Worm (Caenorhabditis elegans) whole organism, L1 larva: ENCODE results near the gene R01H2.1.

Source experiments
- C04F5.9 ChIP-seq: sonication (generic microtip); optimal IDR thresholded peaks from 2 replicates; lab custom pipeline; 2016; ENCODE audit warnings: missing genetic modification characterization, missing compliant biosample characterization
- C16A3.4 ChIP-seq: fragments of 150-350 bp; optimal IDR thresholded peaks from 2 replicates; lab custom pipeline; 2014; ENCODE audit warnings: missing biosample characterization, missing genetic modification characterization
- C34B4.2 ChIP-seq: sonication (generic microtip); optimal IDR thresholded peaks from 2 replicates; lab custom pipeline; 2017; ENCODE audit warnings: mild to moderate bottlenecking, missing genetic modification characterization, missing compliant biosample characterization
- F16B12.6 ChIP-seq: fragments of 150-350 bp; optimal IDR thresholded peaks from 2 replicates; lab custom pipeline; 2014; ENCODE audit warnings: missing biosample characterization, missing genetic modification characterization
- Y116A8C.19 ChIP-seq: sonication (generic microtip); optimal IDR thresholded peaks from 2 replicates; lab custom pipeline; 2016; ENCODE audit warnings: missing compliant biosample characterization, missing genetic modification characterization, borderline replicate concordance
- aha-1 ChIP-seq: fragments of 150-350 bp; optimal IDR thresholded peaks from 2 replicates; lab custom pipeline; 2014; ENCODE audit warnings: missing biosample characterization, missing genetic modification characterization
- ama-1 ChIP-seq: fragments of 150-350 bp; optimal IDR thresholded peaks from 2 replicates; lab custom pipeline; 2014
- blmp-1 ChIP-seq: fragments of 150-350 bp; optimal IDR thresholded peaks from 2 replicates; lab custom pipeline; 2014; ENCODE audit warnings: missing biosample characterization, missing genetic modification characterization
- ceh-63 ChIP-seq: fragments of 200-800 bp; sonication (Bioruptor generic); optimal IDR thresholded peaks from 2 replicates; lab custom pipeline; 2018; ENCODE audit warnings: mild to moderate bottlenecking, missing genetic modification characterization, missing compliant biosample characterization
- ceh-8 ChIP-seq: fragments of 200-800 bp; sonication (Bioruptor generic); optimal IDR thresholded peaks from 2 replicates; lab custom pipeline; 2018; ENCODE audit warnings: mild to moderate bottlenecking, missing genetic modification characterization, moderate library complexity, missing compliant biosample characterization
- ceh-82 ChIP-seq, 3 experiments: fragments of 150-350 bp in 1 of 3; sonication (generic microtip) in 2 of 3; optimal IDR thresholded peaks; 2 replicates each; lab custom pipeline; 2014 to 2017; ENCODE audit warnings: missing biosample characterization in 3 of 3, missing genetic modification characterization in 3 of 3
- dpl-1 ChIP-seq, 3 experiments: fragments of 150-350 bp in 2 of 3; sonication (generic microtip) in 1 of 3; optimal IDR thresholded peaks; 2 replicates each; lab custom pipeline; 2014 to 2017; ENCODE audit warnings: missing biosample characterization in 3 of 3, missing genetic modification characterization in 3 of 3, missing genetic modification reagents in 3 of 3
- dsc-1 ChIP-seq: sonication (generic microtip); optimal IDR thresholded peaks from 2 replicates; lab custom pipeline; 2016; ENCODE audit warnings: mild to moderate bottlenecking, missing genetic modification characterization, missing compliant biosample characterization
- efl-3 ChIP-seq: fragments of 200-800 bp; sonication (Bioruptor generic); optimal IDR thresholded peaks from 2 replicates; lab custom pipeline; 2018; ENCODE audit warnings: mild to moderate bottlenecking, missing genetic modification characterization, missing compliant biosample characterization
- egl-27 ChIP-seq, 2 experiments: fragments of 150-350 bp in 1 of 2; sonication (generic microtip); optimal IDR thresholded peaks; 3 replicates each; lab custom pipeline; 2017 to 2018; ENCODE audit warnings: missing biosample characterization in 2 of 2, missing genetic modification characterization in 2 of 2, missing genetic modification reagents in 2 of 2
- elt-3 ChIP-seq, 6 experiments: fragments of 150-350 bp in 1 of 6; sonication (generic microtip); optimal IDR thresholded peaks; 2 replicates each; lab custom pipeline; 2017 to 2018; ENCODE audit warnings: missing biosample characterization in 6 of 6, missing genetic modification characterization in 6 of 6, inconsistent platforms in 1 of 6
- ets-5 ChIP-seq: fragments of 200-800 bp; sonication (Bioruptor generic); IDR thresholded peaks from 2 replicates; pipeline ENCODE4 v1.3.6; 2022; ENCODE audit warnings: missing genetic modification characterization, missing compliant biosample characterization
- fkh-10 ChIP-seq: sonication (generic microtip); optimal IDR thresholded peaks from 2 replicates; lab custom pipeline; 2017; ENCODE audit warnings: missing biosample characterization, missing genetic modification reagents, missing genetic modification characterization
- fkh-8 ChIP-seq: sonication (generic microtip); optimal IDR thresholded peaks from 2 replicates; lab custom pipeline; 2016; ENCODE audit warnings: mild to moderate bottlenecking, missing genetic modification characterization, missing compliant biosample characterization
- fos-1 ChIP-seq: fragments of 150-350 bp; optimal IDR thresholded peaks from 2 replicates; lab custom pipeline; 2014; ENCODE audit warnings: missing biosample characterization, missing genetic modification characterization
- grh-1 ChIP-seq: fragments of 200-800 bp; sonication (Bioruptor generic); IDR thresholded peaks from 2 replicates; pipeline ENCODE4 v1.3.6; 2022; ENCODE audit warnings: missing genetic modification reagents, missing genetic modification characterization, missing compliant biosample characterization
- hpl-2 ChIP-seq: fragments of 150-350 bp; optimal IDR thresholded peaks from 2 replicates; lab custom pipeline; 2014; ENCODE audit warnings: missing biosample characterization, missing genetic modification reagents, missing genetic modification characterization
- irx-1 ChIP-seq: sonication (generic microtip); optimal IDR thresholded peaks from 2 replicates; lab custom pipeline; 2016; ENCODE audit warnings: missing genetic modification characterization, missing compliant biosample characterization
- jun-1 ChIP-seq: fragments of 150-350 bp; optimal IDR thresholded peaks from 2 replicates; lab custom pipeline; 2014; ENCODE audit warnings: missing biosample characterization, missing genetic modification reagents, missing genetic modification characterization
- lin-13 ChIP-seq: fragments of 150-350 bp; optimal IDR thresholded peaks from 2 replicates; lab custom pipeline; 2014; ENCODE audit warnings: missing biosample characterization, missing genetic modification reagents, missing genetic modification characterization
- lin-15B ChIP-seq: fragments of 150-350 bp; sonication (generic microtip); optimal IDR thresholded peaks from 3 replicates; lab custom pipeline; 2014; ENCODE audit warnings: missing biosample characterization, missing genetic modification characterization
- lin-35 ChIP-seq, 2 experiments: fragments of 150-350 bp; optimal IDR thresholded peaks; 2 replicates each; lab custom pipeline; 2014; ENCODE audit warnings: missing biosample characterization in 2 of 2, missing genetic modification characterization in 2 of 2, missing genetic modification reagents in 2 of 2
- lin-39 ChIP-seq: fragments of 150-350 bp; optimal IDR thresholded peaks from 2 replicates; lab custom pipeline; 2014; ENCODE audit warnings: missing biosample characterization, missing genetic modification reagents, missing genetic modification characterization
- lsy-2 ChIP-seq, 2 experiments: fragments of 150-350 bp; optimal IDR thresholded peaks; 2 replicates each; lab custom pipeline; 2014; ENCODE audit warnings: missing biosample characterization in 2 of 2, missing genetic modification characterization in 2 of 2
- mab-9 ChIP-seq: fragments of 200-800 bp; sonication (Bioruptor generic); IDR thresholded peaks from 2 replicates; pipeline ENCODE4 v1.3.6; 2022; ENCODE audit warnings: missing genetic modification reagents, missing genetic modification characterization, missing compliant biosample characterization
- mdl-1 ChIP-seq, 2 experiments: fragments of 150-350 bp; optimal IDR thresholded peaks; 2 replicates each; lab custom pipeline; 2014 to 2017; ENCODE audit warnings: missing biosample characterization in 2 of 2, missing genetic modification characterization in 2 of 2, inconsistent platforms in 1 of 2
- mef-2 ChIP-seq: fragments of 150-350 bp; optimal IDR thresholded peaks from 2 replicates; lab custom pipeline; 2014; ENCODE audit warnings: missing biosample characterization, missing genetic modification characterization
- mep-1 ChIP-seq: fragments of 150-350 bp; optimal IDR thresholded peaks from 2 replicates; lab custom pipeline; 2014; ENCODE audit warnings: missing biosample characterization, missing genetic modification characterization
- nhr-19 ChIP-seq: fragments of 200-800 bp; sonication (Bioruptor generic); conservative IDR thresholded peaks from 2 replicates; pipeline ENCODE4 v1.3.6; 2022; ENCODE audit warnings: missing genetic modification characterization, missing compliant biosample characterization
- nhr-20 ChIP-seq: sonication (generic microtip); optimal IDR thresholded peaks from 2 replicates; lab custom pipeline; 2016; ENCODE audit warnings: mild to moderate bottlenecking, missing genetic modification characterization, missing compliant biosample characterization
- nhr-76 ChIP-seq: sonication (generic microtip); optimal IDR thresholded peaks from 2 replicates; lab custom pipeline; 2017; ENCODE audit warnings: missing biosample characterization, missing genetic modification characterization
- nhr-84 ChIP-seq: sonication (generic microtip); optimal IDR thresholded peaks from 2 replicates; lab custom pipeline; 2017; ENCODE audit warnings: missing biosample characterization, missing genetic modification characterization
- nhr-90 ChIP-seq: sonication (generic microtip); optimal IDR thresholded peaks from 2 replicates; lab custom pipeline; 2016; ENCODE audit warnings: mild to moderate bottlenecking, missing genetic modification characterization, missing compliant biosample characterization; ENCODE audit not compliant: poor library complexity
- pqm-1 ChIP-seq: sonication (generic microtip); optimal IDR thresholded peaks from 3 replicates; lab custom pipeline; 2017; ENCODE audit warnings: missing biosample characterization, missing genetic modification characterization
- rnt-1 ChIP-seq: sonication (generic microtip); optimal IDR thresholded peaks from 2 replicates; lab custom pipeline; 2016; ENCODE audit warnings: mild to moderate bottlenecking, missing genetic modification characterization, moderate library complexity, missing compliant biosample characterization
- snpc-4 ChIP-seq: fragments of 150-350 bp; optimal IDR thresholded peaks from 2 replicates; lab custom pipeline; 2014; ENCODE audit warnings: missing biosample characterization, missing genetic modification characterization
- sox-4 ChIP-seq: sonication (generic microtip); optimal IDR thresholded peaks from 2 replicates; lab custom pipeline; 2016; ENCODE audit warnings: missing genetic modification characterization, missing compliant biosample characterization
- swsn-7 ChIP-seq: sonication (generic microtip); optimal IDR thresholded peaks from 2 replicates; lab custom pipeline; 2016; ENCODE audit warnings: missing genetic modification characterization, missing compliant biosample characterization
- tbx-2 ChIP-seq: sonication (generic microtip); optimal IDR thresholded peaks from 2 replicates; lab custom pipeline; 2016; ENCODE audit warnings: missing genetic modification characterization, missing compliant biosample characterization
- tlp-1 ChIP-seq: fragments of 150-350 bp; optimal IDR thresholded peaks from 2 replicates; lab custom pipeline; 2014; ENCODE audit warnings: missing biosample characterization, missing genetic modification characterization
- unc-130 ChIP-seq: fragments of 150-350 bp; optimal IDR thresholded peaks from 2 replicates; lab custom pipeline; 2017; ENCODE audit warnings: missing biosample characterization, missing genetic modification characterization, inconsistent platforms
- unc-30 ChIP-seq: sonication (generic microtip); optimal IDR thresholded peaks from 2 replicates; lab custom pipeline; 2017; ENCODE audit warnings: missing biosample characterization, missing genetic modification characterization
- unc-62 ChIP-seq: fragments of 150-350 bp; optimal IDR thresholded peaks from 2 replicates; lab custom pipeline; 2014; ENCODE audit warnings: missing biosample characterization, missing genetic modification reagents, missing genetic modification characterization
- unc-86 ChIP-seq: sonication (generic microtip); optimal IDR thresholded peaks from 2 replicates; lab custom pipeline; 2016; ENCODE audit warnings: missing genetic modification characterization, missing compliant biosample characterization
- unc-98 ChIP-seq: fragments of 200-800 bp; sonication (Bioruptor generic); IDR thresholded peaks from 2 replicates; pipeline ENCODE4 v1.3.6; 2022; ENCODE audit warnings: missing genetic modification characterization, missing compliant biosample characterization
- vab-15 ChIP-seq: sonication (generic microtip); optimal IDR thresholded peaks from 2 replicates; lab custom pipeline; 2017; ENCODE audit warnings: missing genotype, mild to moderate bottlenecking, missing genetic modification characterization, missing compliant biosample characterization
- xbp-1 ChIP-seq: sonication (generic microtip); optimal IDR thresholded peaks from 2 replicates; lab custom pipeline; 2016; ENCODE audit warnings: missing genetic modification characterization, missing compliant biosample characterization
- zag-1 ChIP-seq: fragments of 150-350 bp; optimal IDR thresholded peaks from 2 replicates; lab custom pipeline; 2014; ENCODE audit warnings: missing biosample characterization, missing genetic modification characterization
- ztf-4 ChIP-seq: fragments of 150-350 bp; optimal IDR thresholded peaks from 2 replicates; lab custom pipeline; 2014; ENCODE audit warnings: missing biosample characterization, missing genetic modification characterization

Gene R01H2.1

DNA sequence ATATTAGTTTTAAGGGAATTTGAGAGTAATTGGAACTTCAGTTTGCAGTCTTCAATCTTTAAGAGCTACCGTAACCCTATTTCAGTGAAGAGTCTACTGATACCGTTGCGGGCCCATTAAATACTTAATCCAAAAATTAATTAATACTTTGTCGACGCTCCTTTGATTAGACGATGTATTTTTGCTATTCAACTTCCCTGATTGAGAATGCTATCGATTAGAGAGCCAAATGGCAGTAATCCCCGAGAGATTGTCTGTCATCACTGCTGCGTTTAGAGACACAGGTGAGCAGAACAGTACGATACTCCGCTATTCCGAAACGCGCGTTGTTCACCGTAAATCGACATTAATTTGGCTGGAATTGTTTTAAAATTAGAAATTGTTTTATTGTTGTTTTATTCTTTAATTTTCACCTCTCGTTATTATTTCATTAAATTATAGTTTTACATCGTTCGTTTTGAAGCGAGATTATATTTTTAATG, 41.5 kb upstream of the R01H2.1 start, which contains the start of gene rfl-1 (continued):
- no peak for TF ChIP-seq snpc-4 (tag; lab: Kevin White, UChicago)
- TF ChIP-seq vab-15 (tag; lab: Kevin White, UChicago), result no peak
- no peak for TF ChIP-seq ceh-8 (GFP tag; lab: Kevin White, UChicago)
- no peak for TF ChIP-seq pqm-1 (tag; lab: Kevin White, UChicago)
- TF ChIP-seq fkh-10, result peak; percentile 22
- no peak for TF ChIP-seq mef-2
- TF ChIP-seq grh-1 (GFP tag; lab: Robert Waterston, UW), result no peak
- TF ChIP-seq tlp-1 (tag; lab: Kevin White, UChicago), result no peak
- no peak for TF ChIP-seq mdl-1 (tag; optimal IDR thresholded peaks at IDR 0.05; lab: Kevin White, UChicago)
- peak; percentile 47 for TF ChIP-seq nhr-19 (GFP tag; lab: Robert Waterston, UW)
- peak; percentile 75 for TF ChIP-seq lin-15B (tag; lab: Kevin White, UChicago)
- TF ChIP-seq lin-35 (GFP tag; optimal IDR thresholded peaks at IDR 0.05; lab: Kevin White, UChicago), result peak; percentile 70 to 77
- TF ChIP-seq jun-1 (tag; lab: Kevin White, UChicago), result peak; percentile 19
- TF ChIP-seq unc-62 (GFP tag; lab: Kevin White, UChicago), result no peak
- peak; percentile 31 for TF ChIP-seq fos-1 (tag; lab: Kevin White, UChicago)
- TF ChIP-seq lsy-2 (tag; optimal IDR thresholded peaks at IDR 0.05; lab: Kevin White, UChicago), result peak; percentile 73 to 89
- TF ChIP-seq ets-5 (GFP tag; lab: Robert Waterston, UW), result no peak
- TF ChIP-seq ztf-4, result no peak
- TF ChIP-seq unc-98 (GFP tag; lab: Robert Waterston, UW), result no peak
- peak; percentile 31 for TF ChIP-seq C04F5.9 (tag; lab: Kevin White, UChicago)
- peak in 2 of 3 experiments; percentile 25 to 62 for TF ChIP-seq ceh-82 (tag; optimal IDR thresholded peaks at IDR 0.05; lab: Kevin White, UChicago)
- TF ChIP-seq egl-27 (tag; optimal IDR thresholded peaks at IDR 0.05; lab: Kevin White, UChicago), result no peak
- peak; percentile 55 for TF ChIP-seq nhr-20 (tag; lab: Kevin White, UChicago)
- peak; percentile 35 for TF ChIP-seq unc-86 (tag; lab: Kevin White, UChicago)
- TF ChIP-seq C34B4.2 (tag; lab: Kevin White, UChicago), result no peak
- peak; percentile 52 for TF ChIP-seq rnt-1 (tag; lab: Kevin White, UChicago)
- TF ChIP-seq F16B12.6 (tag; lab: Kevin White, UChicago), result peak; percentile 57
- TF ChIP-seq efl-3 (GFP tag; lab: Kevin White, UChicago), result no peak
- peak; percentile 61 for TF ChIP-seq mep-1
- TF ChIP-seq aha-1 (tag; lab: Kevin White, UChicago), result no peak
- peak; percentile 52 for TF ChIP-seq xbp-1 (tag; lab: Kevin White, UChicago)
- TF ChIP-seq nhr-90, result peak; percentile 46
- TF ChIP-seq swsn-7 (tag; lab: Kevin White, UChicago), result peak; percentile 59
- no peak for TF ChIP-seq zag-1
- TF ChIP-seq Y116A8C.19 (tag; lab: Kevin White, UChicago), result no peak
- peak; percentile 58 to 73 (median 70) for TF ChIP-seq dpl-1 (GFP tag; optimal IDR thresholded peaks at IDR 0.05; lab: Kevin White, UChicago)
- no peak for TF ChIP-seq ceh-63 (GFP tag; lab: Kevin White, UChicago)
- peak; percentile 48 for TF ChIP-seq blmp-1 (tag; lab: Kevin White, UChicago)
- TF ChIP-seq mab-9 (GFP tag; lab: Robert Waterston, UW), result no peak
- TF ChIP-seq elt-3 (tag; optimal IDR thresholded peaks at IDR 0.05; lab: Kevin White, UChicago), result no peak
- TF ChIP-seq unc-130 (tag; lab: Kevin White, UChicago), result no peak
- TF ChIP-seq tbx-2 (tag; lab: Kevin White, UChicago), result peak; percentile 57
- TF ChIP-seq nhr-76 (tag; lab: Kevin White, UChicago), result no peak
- TF ChIP-seq lin-39 (tag; lab: Kevin White, UChicago), result no peak
- TF ChIP-seq irx-1 (tag; lab: Kevin White, UChicago), result no peak
- peak; percentile 52 for TF ChIP-seq dsc-1 (tag; lab: Kevin White, UChicago)
- TF ChIP-seq hpl-2 (GFP tag; lab: Kevin White, UChicago), result no peak
- no peak for TF ChIP-seq lin-13
- no peak for TF ChIP-seq ama-1 (lab: Kevin White, UChicago)
- no peak for TF ChIP-seq sox-4 (tag; lab: Kevin White, UChicago)
- no peak for TF ChIP-seq unc-30
- TF ChIP-seq C16A3.4, result peak; percentile 55
- peak; percentile 42 for TF ChIP-seq fkh-8
- TF ChIP-seq nhr-84 (tag; lab: Kevin White, UChicago), result no peak
